Worm (Caenorhabditis elegans) whole organism, early embryonic: ENCODE results near the gene dsl-4.

Source experiments
- B0310.2 ChIP-seq: sonication (generic microtip); optimal IDR thresholded peaks from 2 replicates; lab custom pipeline; 2016; ENCODE audit warnings: mild to moderate bottlenecking, missing genetic modification characterization, missing compliant biosample characterization
- F13C5.2 ChIP-seq: sonication (generic microtip); optimal IDR thresholded peaks from 2 replicates; lab custom pipeline; 2017; ENCODE audit warnings: mild to moderate bottlenecking, missing genetic modification characterization, inconsistent platforms, missing compliant biosample characterization
- aly-1 ChIP-seq: sonication (generic microtip); optimal IDR thresholded peaks from 2 replicates; lab custom pipeline; 2016; ENCODE audit warnings: missing genetic modification characterization, missing compliant biosample characterization
- ama-1 ChIP-seq: fragments of 150-350 bp; optimal IDR thresholded peaks from 2 replicates; lab custom pipeline; 2014
- ceh-13 ChIP-seq: fragments of 200-800 bp; sonication (Bioruptor generic); optimal IDR thresholded peaks from 2 replicates; lab custom pipeline; 2018; ENCODE audit warnings: mild to moderate bottlenecking, missing genetic modification characterization, missing compliant biosample characterization
- ceh-36 ChIP-seq: sonication (generic microtip); optimal IDR thresholded peaks from 2 replicates; lab custom pipeline; 2016; ENCODE audit warnings: missing genetic modification characterization, inconsistent platforms, missing compliant biosample characterization
- ets-7 ChIP-seq: sonication (generic microtip); optimal IDR thresholded peaks from 2 replicates; lab custom pipeline; 2016; ENCODE audit warnings: missing genotype, missing genetic modification characterization, missing compliant biosample characterization
- flt-1 ChIP-seq: fragments of 200-800 bp; sonication (Bioruptor generic); IDR thresholded peaks from 2 replicates; pipeline ENCODE4 v1.3.6; 2022; ENCODE audit warnings: missing genetic modification characterization, missing compliant biosample characterization
- hmbx-1 ChIP-seq: sonication (generic microtip); optimal IDR thresholded peaks from 2 replicates; lab custom pipeline; 2016; ENCODE audit warnings: mild to moderate bottlenecking, missing genetic modification characterization, missing compliant biosample characterization
- hmg-4 ChIP-seq: fragments of 200-800 bp; sonication (Bioruptor generic); optimal IDR thresholded peaks from 2 replicates; lab custom pipeline; 2018; ENCODE audit warnings: mild to moderate bottlenecking, missing genetic modification characterization, missing compliant biosample characterization
- hnd-1 ChIP-seq: sonication (generic microtip); optimal IDR thresholded peaks from 2 replicates; lab custom pipeline; 2016; ENCODE audit warnings: missing genetic modification characterization, missing compliant biosample characterization
- pes-1 ChIP-seq: fragments of 200-800 bp; sonication (Bioruptor generic); IDR thresholded peaks from 2 replicates; pipeline ENCODE4 v1.3.6; 2022; ENCODE audit warnings: missing genetic modification reagents, missing genetic modification characterization, missing compliant biosample characterization
- scrt-1 ChIP-seq: fragments of 200-800 bp; sonication (Bioruptor generic); IDR thresholded peaks from 2 replicates; pipeline ENCODE4 v1.3.6; 2022; ENCODE audit warnings: missing genetic modification characterization, missing compliant biosample characterization
- sea-1 ChIP-seq: fragments of 200-800 bp; sonication (Bioruptor generic); conservative IDR thresholded peaks from 2 replicates; pipeline ENCODE4 v1.3.6; 2022; ENCODE audit warnings: missing genetic modification characterization, missing compliant biosample characterization
- tbx-11 ChIP-seq: fragments of 200-800 bp; sonication (Bioruptor generic); IDR thresholded peaks from 2 replicates; pipeline ENCODE4 v1.3.6; 2022; ENCODE audit warnings: missing genetic modification characterization, missing compliant biosample characterization
- tbx-37 ChIP-seq: fragments of 200-800 bp; sonication (Bioruptor generic); conservative IDR thresholded peaks from 2 replicates; pipeline ENCODE4 v1.3.6; 2022; ENCODE audit warnings: missing genetic modification reagents, missing genetic modification characterization, missing compliant biosample characterization
- tra-4 ChIP-seq: sonication (generic microtip); optimal IDR thresholded peaks from 2 replicates; lab custom pipeline; 2017; ENCODE audit warnings: missing genetic modification characterization, missing compliant biosample characterization

Gene dsl-4

DNA sequence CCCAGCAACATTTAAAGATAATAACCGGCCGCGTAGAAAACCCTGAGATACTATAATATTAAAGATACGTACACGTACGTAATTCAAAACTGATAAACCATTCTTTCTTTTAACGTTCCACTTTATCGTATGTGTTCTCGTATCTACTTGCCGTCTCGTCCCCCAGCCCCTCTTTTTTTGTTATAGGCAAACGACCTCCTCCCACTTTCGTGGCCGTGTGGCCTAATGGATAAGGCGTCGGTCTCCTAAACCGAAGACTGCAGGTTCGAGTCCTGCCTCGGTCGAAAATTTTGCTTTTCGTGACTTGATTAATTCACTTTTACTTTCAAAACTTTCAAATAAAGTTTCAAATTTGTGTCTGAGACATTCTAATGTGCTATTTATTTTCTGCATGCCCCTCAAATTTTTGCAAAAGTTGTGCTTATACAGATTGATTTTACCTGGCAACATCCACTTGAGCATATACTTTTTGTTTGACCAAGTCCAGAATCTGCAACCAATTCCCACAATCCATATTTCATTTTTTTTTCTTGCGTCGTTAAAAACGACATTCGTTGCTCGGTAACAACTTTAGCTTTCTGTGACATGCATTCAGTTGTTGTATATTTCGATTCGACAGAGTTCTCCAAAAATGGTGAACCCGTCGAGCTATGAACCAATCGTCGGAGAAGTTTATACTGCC, 25.4 kb downstream of the dsl-4 start, which contains the start of gene F28H6.7:
TSS of gene F28H6.7 (plus strand) at position 632 of the 682 bp plus-strand sequence.
- TF ChIP-seq pes-1 (GFP tag; lab: Robert Waterston, UW), result peak; percentile 98
- TF ChIP-seq B0310.2, result peak; percentile 93
- TF ChIP-seq sea-1, result peak; percentile 95
- peak; percentile 97 for TF ChIP-seq scrt-1
- peak; percentile 98 for TF ChIP-seq tbx-37
- TF ChIP-seq ama-1, result no peak
- peak; percentile 90 for TF ChIP-seq ets-7 (tag; lab: Kevin White, UChicago)
- peak; percentile 87 for TF ChIP-seq tra-4 (tag; lab: Kevin White, UChicago)
- TF ChIP-seq hnd-1 (tag; lab: Kevin White, UChicago), result peak; percentile 90
- peak; percentile 95 for TF ChIP-seq F13C5.2 (tag; lab: Kevin White, UChicago)
- peak; percentile 96 for TF ChIP-seq tbx-11
- TF ChIP-seq hmbx-1 (tag; lab: Kevin White, UChicago), result peak; percentile 85
- peak; percentile 97 for TF ChIP-seq flt-1
- TF ChIP-seq aly-1, result peak; percentile 93
- peak; percentile 95 for TF ChIP-seq ceh-13
- TF ChIP-seq hmg-4, result peak; percentile 96
- TF ChIP-seq ceh-36 (tag; lab: Kevin White, UChicago), result peak; percentile 95

DNA sequence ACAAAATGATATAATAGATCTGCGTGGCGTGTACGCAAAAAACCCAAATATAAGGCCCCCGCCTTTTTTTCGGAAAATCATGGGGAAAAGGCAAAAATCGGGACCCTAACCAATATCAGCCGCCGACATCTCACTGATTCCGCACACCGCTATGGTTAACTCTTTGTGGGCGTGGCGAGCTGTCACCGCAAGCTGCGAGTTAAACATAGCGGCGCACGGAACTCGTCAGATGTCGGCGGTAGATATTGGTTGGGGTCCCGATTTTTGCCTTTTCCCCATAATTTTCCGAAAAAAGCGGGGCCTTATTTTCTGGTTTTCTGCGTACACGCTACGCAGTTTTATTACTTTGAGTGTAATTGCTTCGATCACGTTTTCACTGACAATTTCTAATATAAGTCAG, 28.6 kb downstream of the dsl-4 start:
- TF ChIP-seq tbx-11 (no peak), F13C5.2 (tag; lab: Kevin White, UChicago) (no peak), ama-1 (no peak), tbx-37 (no peak)

DNA sequence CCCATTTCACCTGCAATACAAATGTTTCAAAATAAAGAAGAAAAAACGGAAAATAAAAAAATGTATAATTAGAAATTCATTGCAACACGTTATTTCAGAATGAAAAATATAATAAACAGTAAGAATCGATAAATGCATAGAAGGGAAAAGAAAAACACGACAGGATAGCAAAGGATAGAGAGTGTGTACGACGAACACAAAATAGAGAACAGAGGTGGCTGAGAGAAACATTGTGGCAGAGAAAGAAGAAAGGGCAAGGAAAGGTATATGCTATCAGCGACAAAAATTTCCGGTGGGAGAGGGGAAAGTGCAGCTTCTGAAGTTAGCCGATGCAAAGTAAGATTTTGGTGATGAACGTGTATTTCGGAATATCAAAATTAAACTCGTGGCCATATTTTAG, 35.7 kb downstream of the dsl-4 start, which contains the start of gene F28H6.6:
TSS of gene F28H6.6 (minus strand) at position 10 of the 400 bp plus-strand sequence.
- no peak for TF ChIP-seq flt-1
- no peak for TF ChIP-seq tbx-11
- no peak for TF ChIP-seq hnd-1 (tag; lab: Kevin White, UChicago)
- no peak for TF ChIP-seq ama-1

DNA sequence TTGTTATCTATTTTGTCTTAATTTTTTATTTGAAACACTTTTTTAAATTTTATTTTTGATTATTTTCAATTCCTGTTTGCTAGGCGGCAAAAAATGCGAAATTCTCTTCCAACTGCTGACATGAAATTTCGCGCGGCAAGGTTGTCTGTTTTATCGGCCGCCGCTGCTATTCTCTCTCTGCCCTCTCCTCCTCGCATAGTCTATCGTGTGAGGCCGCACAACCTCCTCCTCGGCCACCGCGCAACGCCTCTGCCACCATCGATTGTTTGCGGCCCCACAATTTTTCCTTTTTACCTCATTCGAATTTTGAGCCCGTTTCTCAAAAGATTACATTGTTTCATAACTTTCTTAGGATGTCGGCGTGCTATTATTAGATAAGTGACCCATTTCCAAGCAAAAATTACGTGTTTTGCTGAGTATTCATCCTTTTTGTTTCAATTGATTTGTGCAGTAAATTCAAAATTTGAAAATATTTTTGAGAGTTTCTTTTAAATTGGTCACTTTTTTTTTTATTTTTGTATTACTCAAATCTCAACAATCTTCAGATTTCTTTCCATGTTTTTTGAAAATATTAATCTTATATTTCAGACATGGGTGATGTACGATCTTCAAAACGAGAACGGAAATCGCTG, 37.2 kb downstream of the dsl-4 start, which contains the start of gene F28H6.4:
TSS of gene F28H6.4 (plus strand) at position 582 of the 632 bp plus-strand sequence.
- TF ChIP-seq hmg-4 (peak; percentile 62), F13C5.2 (tag; lab: Kevin White, UChicago) (peak; percentile 30), B0310.2 (no peak)

DNA sequence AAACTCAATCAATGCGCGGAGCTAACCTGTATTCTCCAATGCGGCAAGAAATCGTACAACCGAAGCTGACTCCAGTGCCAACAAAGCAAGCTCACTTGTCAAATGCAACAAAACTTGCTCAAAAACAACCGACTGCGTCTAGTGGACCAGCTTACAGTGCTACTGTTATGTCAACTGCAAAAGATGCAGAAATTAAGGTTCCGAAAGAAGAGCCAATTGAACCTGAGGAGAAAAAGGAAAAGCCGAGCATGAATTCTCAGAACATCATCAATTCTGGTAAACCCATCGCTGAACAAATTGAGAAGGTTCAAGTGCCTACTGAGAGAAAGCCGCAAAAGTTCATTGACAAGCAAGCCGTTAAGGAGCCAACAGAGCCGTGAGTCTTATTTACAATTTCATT, 41.3 kb downstream of the dsl-4 start:
- TF ChIP-seq flt-1 (no peak), hmg-4 (no peak), tbx-11 (no peak), tra-4 (tag; lab: Kevin White, UChicago) (no peak), sea-1 (no peak), ceh-13 (no peak), pes-1 (GFP tag; lab: Robert Waterston, UW) (no peak), aly-1 (no peak), ama-1 (no peak), B0310.2 (no peak), hnd-1 (tag; lab: Kevin White, UChicago) (no peak), scrt-1 (no peak), tbx-37 (no peak), F13C5.2 (tag; lab: Kevin White, UChicago) (no peak), hmbx-1 (tag; lab: Kevin White, UChicago) (no peak), ceh-36 (tag; lab: Kevin White, UChicago) (no peak)

DNA sequence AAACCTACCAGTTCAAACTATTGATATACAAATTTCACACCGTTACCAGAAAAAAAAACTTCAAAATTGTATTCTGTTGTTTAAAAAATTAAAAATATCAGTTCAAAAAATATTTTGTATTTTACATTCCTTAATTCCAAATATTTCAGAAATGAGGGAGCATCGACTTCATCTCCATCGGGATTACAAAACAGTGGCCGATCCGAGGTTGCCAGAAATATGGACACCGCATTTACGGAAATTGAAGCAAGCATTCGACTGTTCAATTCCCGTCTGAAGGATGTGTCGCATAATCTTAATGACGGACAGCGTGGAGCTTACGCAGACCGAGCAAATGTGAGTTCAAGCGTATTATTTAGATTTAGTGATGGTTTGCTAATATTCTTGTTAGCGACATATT, 42.5 kb downstream of the dsl-4 start:
- no peak for TF ChIP-seq tbx-11
- TF ChIP-seq ceh-36 (tag; lab: Kevin White, UChicago), result no peak
- TF ChIP-seq aly-1, result no peak
- no peak for TF ChIP-seq sea-1
- TF ChIP-seq hmg-4, result no peak
- no peak for TF ChIP-seq flt-1
- TF ChIP-seq F13C5.2 (tag; lab: Kevin White, UChicago), result no peak
- no peak for TF ChIP-seq ama-1
- TF ChIP-seq pes-1 (GFP tag; lab: Robert Waterston, UW), result no peak
- TF ChIP-seq hnd-1 (tag; lab: Kevin White, UChicago), result no peak
- no peak for TF ChIP-seq hmbx-1 (tag; lab: Kevin White, UChicago)
- no peak for TF ChIP-seq ceh-13
- TF ChIP-seq tbx-37, result no peak
- TF ChIP-seq ets-7 (tag; lab: Kevin White, UChicago), result no peak
- TF ChIP-seq tra-4 (tag; lab: Kevin White, UChicago), result no peak
- no peak for TF ChIP-seq B0310.2

DNA sequence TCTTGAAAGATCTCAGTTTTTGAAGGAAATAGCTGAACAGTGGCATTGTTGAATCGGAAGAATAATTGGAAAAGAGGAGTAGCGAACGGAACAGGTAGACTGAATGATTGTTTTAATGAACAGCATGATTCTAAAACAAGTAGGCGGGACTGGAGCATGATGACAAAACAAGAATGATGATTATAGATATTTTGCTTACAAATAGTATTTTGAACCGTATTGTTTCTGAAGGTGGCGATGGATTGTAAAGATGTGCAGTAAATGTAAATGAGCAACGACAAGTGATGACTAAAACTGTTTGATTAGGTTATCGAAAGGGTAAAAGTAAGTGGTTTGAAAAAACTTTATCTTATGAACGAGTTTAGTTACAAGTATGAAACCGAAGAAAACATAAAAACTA, 44.1 kb downstream of the dsl-4 start, which contains the start of gene F28H6.8:
TSS of gene F28H6.8 (minus strand) at position 101 of the 400 bp plus-strand sequence.
- TF ChIP-seq hmbx-1 (tag; lab: Kevin White, UChicago) (no peak), tbx-37 (no peak), hnd-1 (tag; lab: Kevin White, UChicago) (no peak), ceh-36 (tag; lab: Kevin White, UChicago) (no peak), scrt-1 (no peak), B0310.2 (no peak), tra-4 (tag; lab: Kevin White, UChicago) (no peak), tbx-11 (no peak), hmg-4 (no peak), F13C5.2 (tag; lab: Kevin White, UChicago) (no peak), aly-1 (no peak), ceh-13 (no peak), ama-1 (no peak), sea-1 (no peak), flt-1 (no peak), ets-7 (tag; lab: Kevin White, UChicago) (no peak)

DNA sequence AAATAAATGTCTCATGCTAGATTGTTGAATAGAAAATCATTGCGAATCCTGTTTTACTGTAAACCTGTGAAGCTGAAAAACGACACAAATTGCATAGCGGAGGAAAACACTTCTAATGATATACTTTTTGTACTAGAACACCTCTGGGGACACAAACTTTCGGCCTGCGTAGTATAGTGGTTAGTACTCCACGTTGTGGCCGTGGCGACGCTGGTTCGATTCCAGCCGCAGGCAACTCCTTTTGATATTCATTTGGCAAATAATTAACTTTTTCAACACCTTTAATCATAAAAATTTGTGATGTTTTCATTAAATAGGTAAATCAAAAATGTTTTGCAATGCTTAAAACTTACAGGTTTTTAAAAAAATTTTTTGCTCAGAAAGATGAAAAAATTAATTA, 44.7 kb downstream of the dsl-4 start:
- TF ChIP-seq sea-1, result peak; percentile 73; the same call in 1 of the 2 replicates
- peak; percentile 62 for TF ChIP-seq pes-1 (GFP tag; lab: Robert Waterston, UW)
- no peak for TF ChIP-seq B0310.2
- peak; percentile 11; the same call in 1 of the 2 replicates for TF ChIP-seq flt-1
- TF ChIP-seq tbx-11, result no peak
